Worm (Caenorhabditis elegans) whole organism, L4/young adult: ENCODE data around the gene fbxa-115.

ENCODE experiments used
- W03F9.2 ChIP-seq: fragments of 150-350 bp; optimal IDR thresholded peaks from 2 replicates; lab custom pipeline; 2014; ENCODE audit warnings: missing biosample characterization, missing genetic modification characterization
- dao-5 ChIP-seq: sonication (generic microtip); optimal IDR thresholded peaks from 2 replicates; lab custom pipeline; 2016; ENCODE audit warnings: missing genotype, missing genetic modification characterization, moderate library complexity, missing compliant biosample characterization
- him-1 ChIP-seq: sonication (generic microtip); optimal IDR thresholded peaks from 2 replicates; lab custom pipeline; 2016; ENCODE audit warnings: missing genotype, missing genetic modification reagents, missing genetic modification characterization, missing compliant biosample characterization

fbxa-115 gene

ce11 chrV:20201316-20201715 lies 9.4 kb upstream of the fbxa-115 start, which contains the start of gene fbxa-114:
fbxa-114 (plus strand) TSS chrV:20201616.
- TF ChIP-seq W03F9.2 (tag; lab: Kevin White, UChicago) = no peak
- TF ChIP-seq him-1 (tag; lab: Kevin White, UChicago) = no peak
- no peak for TF ChIP-seq dao-5

ce11 chrV:20199658-20200057 lies 7.7 kb upstream of the fbxa-115 start:
- TF ChIP-seq dao-5 (no peak), W03F9.2 (tag; lab: Kevin White, UChicago) (no peak), him-1 (tag; lab: Kevin White, UChicago) (no peak)

ce11 chrV:20198954-20199353 lies 7.0 kb upstream of the fbxa-115 start, which contains the start of gene fog-2:
fog-2 (plus strand) TSS chrV:20199254.
- no peak for TF ChIP-seq dao-5
- TF ChIP-seq W03F9.2 (tag; lab: Kevin White, UChicago) = no peak
- TF ChIP-seq him-1 (tag; lab: Kevin White, UChicago) = no peak

- TF ChIP-seq W03F9.2 (tag; lab: Kevin White, UChicago) (no peak), him-1 (tag; lab: Kevin White, UChicago) (no peak), dao-5 (no peak)
These were observed 4.7 kb upstream of the fbxa-115 start, which contains the start of gene ftr-1 for ce11 chrV:20196671-20197070. ftr-1 (plus strand) TSS chrV:20196971.

ce11 chrV:20195451-20196036 lies 3.6 kb upstream of the fbxa-115 start, which contains the start of the genes srh-217 and Y113G7B.28:
srh-217 (minus strand) TSS chrV:20195551.
Y113G7B.28 (plus strand) TSS chrV:20195986.
- TF ChIP-seq W03F9.2 (tag; lab: Kevin White, UChicago) (no peak), dao-5 (no peak), him-1 (tag; lab: Kevin White, UChicago) (no peak)

- no peak for TF ChIP-seq W03F9.2 (tag; lab: Kevin White, UChicago)
- TF ChIP-seq him-1 (tag; lab: Kevin White, UChicago) = no peak
- TF ChIP-seq dao-5 = no peak
These were observed 3.2 kb downstream of the fbxa-115 start, which contains the start of gene fbxa-116 for ce11 chrV:20188790-20189189. fbxa-116 (minus strand) TSS chrV:20188890.

ce11 chrV:20186579-20186978 lies 5.4 kb downstream of the fbxa-115 start, which contains the start of gene srz-16:
srz-16 (minus strand) TSS chrV:20186679.
- no peak for TF ChIP-seq W03F9.2 (tag; lab: Kevin White, UChicago)
- TF ChIP-seq him-1 (tag; lab: Kevin White, UChicago) = no peak
- no peak for TF ChIP-seq dao-5

- TF ChIP-seq him-1 (tag; lab: Kevin White, UChicago) = no peak
- no peak for TF ChIP-seq dao-5
- TF ChIP-seq W03F9.2 (tag; lab: Kevin White, UChicago) = no peak
These were observed 9.6 kb downstream of the fbxa-115 start for ce11 chrV:20182311-20182710.

- TF ChIP-seq dao-5 (no peak), W03F9.2 (tag; lab: Kevin White, UChicago) (no peak), him-1 (tag; lab: Kevin White, UChicago) (no peak)
These were observed 20.0 kb downstream of the fbxa-115 start, which contains the start of gene srw-39 for ce11 chrV:20171941-20172340. srw-39 (minus strand) TSS chrV:20172041.

- TF ChIP-seq dao-5 (no peak), W03F9.2 (tag; lab: Kevin White, UChicago) (no peak), him-1 (tag; lab: Kevin White, UChicago) (no peak)
These were observed 26.1 kb downstream of the fbxa-115 start for ce11 chrV:20165808-20166207.

- no peak for TF ChIP-seq W03F9.2 (tag; lab: Kevin White, UChicago)
- no peak for TF ChIP-seq dao-5
- TF ChIP-seq him-1 (tag; lab: Kevin White, UChicago) = no peak
These were observed 27.7 kb downstream of the fbxa-115 start, which contains the start of gene F19B2.5 for ce11 chrV:20164059-20164892. F19B2.5 (minus strand) TSS chrV:20164165.

- TF ChIP-seq dao-5 = no peak
- no peak for TF ChIP-seq W03F9.2 (tag; lab: Kevin White, UChicago)
- no peak for TF ChIP-seq him-1 (tag; lab: Kevin White, UChicago)
These were observed 28.9 kb downstream of the fbxa-115 start for ce11 chrV:20163105-20163449.

- no peak for TF ChIP-seq dao-5
- TF ChIP-seq W03F9.2 (tag; lab: Kevin White, UChicago) = no peak
These were observed 29.5 kb downstream of the fbxa-115 start for ce11 chrV:20162290-20163104.
